Fruit fly (Drosophila melanogaster): ENCODE results near the gene rpr.
A peak's percentile ranks its signal among the peaks of the same experiment; 100 is the strongest.

rpr gene

dm6 chr3L:18349090-18349709, 49.0 kb downstream of the rpr start (continued):
- TF ChIP-seq CG15479 (GFP tag; optimal IDR thresholded peaks at IDR 0.05), result peak; percentile 85
- no peak for TF ChIP-seq Dfd (GFP tag; optimal IDR thresholded peaks at IDR 0.05)
- peak; percentile 22 for TF ChIP-seq CG18476 (GFP tag; optimal IDR thresholded peaks at IDR 0.05)
- peak; percentile 79 for TF ChIP-seq ara (GFP tag; IDR thresholded peaks at IDR 0.05)
- TF ChIP-seq HLH4C (GFP tag; IDR thresholded peaks at IDR 0.05; ENCODE audit: partially characterized antibody), result no peak
- no peak for TF ChIP-seq Myb (GFP tag; optimal IDR thresholded peaks at IDR 0.05)
- TF ChIP-seq CG4404 (GFP tag; IDR thresholded peaks at IDR 0.05), result peak; percentile 83
- TF ChIP-seq sens (GFP tag), result peak; percentile 75
- no peak for TF ChIP-seq CG12071 (GFP tag; optimal IDR thresholded peaks at IDR 0.05)
- peak; percentile 20 for TF ChIP-seq CG15073 (GFP tag; optimal IDR thresholded peaks at IDR 0.05)
- no peak for TF ChIP-seq bigmax (GFP tag; optimal IDR thresholded peaks at IDR 0.05)
- peak; percentile 49 for TF ChIP-seq CG4820 (GFP tag; optimal IDR thresholded peaks at IDR 0.05)
- TF ChIP-seq CG33213 (GFP tag; optimal IDR thresholded peaks at IDR 0.05), result no peak
- no peak for TF ChIP-seq CG17568 (GFP tag; optimal IDR thresholded peaks at IDR 0.05)
- TF ChIP-seq ato (GFP tag; IDR thresholded peaks at IDR 0.05; ENCODE audit: partially characterized antibody), result no peak
- no peak for TF ChIP-seq CG3995 (GFP tag; optimal IDR thresholded peaks at IDR 0.05)
- no peak for TF ChIP-seq CG31224 (GFP tag; IDR thresholded peaks at IDR 0.05)
- TF ChIP-seq Six4 (GFP tag; optimal IDR thresholded peaks at IDR 0.05), result peak; percentile 49
- TF ChIP-seq HHEX (GFP tag; optimal IDR thresholded peaks at IDR 0.05), result no peak
- no peak for TF ChIP-seq Hr39 (optimal IDR thresholded peaks at IDR 0.05)
- no peak for TF ChIP-seq CG6654 (GFP tag; optimal IDR thresholded peaks at IDR 0.05)
- TF ChIP-seq CG4282 (GFP tag; optimal IDR thresholded peaks at IDR 0.05), result no peak
- TF ChIP-seq Dip3 (GFP tag; optimal IDR thresholded peaks at IDR 0.05), result no peak
- TF ChIP-seq luna (GFP tag; optimal IDR thresholded peaks at IDR 0.05), result no peak
- no peak for TF ChIP-seq ham (GFP tag; IDR thresholded peaks at IDR 0.05)
- no peak for TF ChIP-seq Neu2 (GFP tag; optimal IDR thresholded peaks at IDR 0.05; ENCODE audit: borderline replicate concordance)
- no peak for TF ChIP-seq NFAT (GFP tag; IDR thresholded peaks at IDR 0.05)
- peak; percentile 10 for TF ChIP-seq CG30403 (GFP tag; optimal IDR thresholded peaks at IDR 0.05)
- no peak for TF ChIP-seq CG9215 (GFP tag; IDR thresholded peaks at IDR 0.05)
- no peak for TF ChIP-seq CG7357 (GFP tag; IDR thresholded peaks at IDR 0.05)
- TF ChIP-seq CG1233 (GFP tag; optimal IDR thresholded peaks at IDR 0.05), result no peak
- TF ChIP-seq GATAe (GFP tag; conservative IDR thresholded peaks at IDR 0.05), result no peak
- TF ChIP-seq chm (GFP tag; IDR thresholded peaks at IDR 0.05), result peak; percentile 13; the same call in 1 of the 2 replicates
- no peak for TF ChIP-seq br (optimal IDR thresholded peaks at IDR 0.05)
- TF ChIP-seq Deaf1 (tag; optimal IDR thresholded peaks at IDR 0.05), result no peak
- peak in 1 of 2 experiments; percentile 72 for TF ChIP-seq bsh (GFP tag; optimal IDR thresholded peaks at IDR 0.05)
- TF ChIP-seq CG7745 (tag; optimal IDR thresholded peaks at IDR 0.05), result no peak
- TF ChIP-seq CG11696 (GFP tag; IDR thresholded peaks at IDR 0.05), result no peak
- TF ChIP-seq twi (tag; optimal IDR thresholded peaks at IDR 0.05), result peak; percentile 26
- TF ChIP-seq CG4730 (GFP tag; IDR thresholded peaks at IDR 0.05), result no peak
- no peak for TF ChIP-seq Mes4 (GFP tag; optimal IDR thresholded peaks at IDR 0.05)
- no peak for TF ChIP-seq eve (GFP tag; optimal IDR thresholded peaks at IDR 0.05)
- peak; percentile 19 for TF ChIP-seq Hr3 (GFP tag; optimal IDR thresholded peaks at IDR 0.05)
- TF ChIP-seq CG7271 (tag; optimal IDR thresholded peaks at IDR 0.05), result peak; percentile 72
- no peak for TF ChIP-seq peb (GFP tag; IDR thresholded peaks at IDR 0.05)
- TF ChIP-seq dpn (GFP tag; optimal IDR thresholded peaks at IDR 0.05), result no peak
- TF ChIP-seq seq (GFP tag; IDR thresholded peaks at IDR 0.05), result no peak
- no peak for TF ChIP-seq ttk (GFP tag; IDR thresholded peaks at IDR 0.05)
- peak in 1 of 3 experiments; percentile 81 for TF ChIP-seq lola (GFP tag; optimal IDR thresholded peaks at IDR 0.05)
- TF ChIP-seq ERR (GFP tag; optimal IDR thresholded peaks at IDR 0.05), result no peak
- TF ChIP-seq Lim3 (GFP tag; IDR thresholded peaks at IDR 0.05), result no peak
- TF ChIP-seq Spps (tag; optimal IDR thresholded peaks at IDR 0.05), result peak; percentile 47

Data from whole organism, embryonic.